Worm (Caenorhabditis elegans) whole organism, young adult: ENCODE results near the gene rsu-1.

Experiments
- B0261.1 ChIP-seq: sonication (generic microtip); optimal IDR thresholded peaks from 2 replicates; lab custom pipeline; 2016; ENCODE audit warnings: mild to moderate bottlenecking, missing genetic modification characterization, moderate library complexity, missing compliant biosample characterization
- Y67H2A.10 ChIP-seq: fragments of 200-800 bp; sonication (Bioruptor generic); conservative IDR thresholded peaks from 2 replicates; pipeline ENCODE4 v1.3.6; 2022; ENCODE audit warnings: missing genetic modification reagents, missing genetic modification characterization, missing compliant biosample characterization
- ama-1 ChIP-seq, 3 experiments: fragments of 150-350 bp in 1 of 3; sonication (generic microtip) in 2 of 3; optimal IDR thresholded peaks; 2 replicates each; lab custom pipeline; 2014 to 2018; ENCODE audit warnings: missing biosample characterization in 2 of 3, missing genetic modification characterization in 2 of 3, missing genetic modification reagents in 2 of 3
- aptf-3 ChIP-seq: fragments of 200-800 bp; sonication (Bioruptor generic); IDR thresholded peaks from 2 replicates; pipeline ENCODE4 v1.3.6; 2022; ENCODE audit warnings: missing genetic modification characterization, missing compliant biosample characterization
- bed-2 ChIP-seq: fragments of 200-800 bp; sonication (Bioruptor generic); IDR thresholded peaks from 2 replicates; pipeline ENCODE4 v1.3.6; 2022; ENCODE audit warnings: missing genetic modification reagents, missing genetic modification characterization, missing compliant biosample characterization
- dox-1 ChIP-seq: fragments of 200-800 bp; sonication (Bioruptor generic); IDR thresholded peaks from 2 replicates; pipeline ENCODE4 v1.3.6; 2022; ENCODE audit warnings: missing genetic modification reagents, missing genetic modification characterization, missing compliant biosample characterization
- ets-4 ChIP-seq: fragments of 200-800 bp; sonication (Bioruptor generic); optimal IDR thresholded peaks from 2 replicates; lab custom pipeline; 2018; ENCODE audit warnings: mild to moderate bottlenecking, missing genetic modification characterization, missing compliant biosample characterization
- lsl-1 ChIP-seq: fragments of 200-800 bp; sonication (Bioruptor generic); optimal IDR thresholded peaks from 2 replicates; lab custom pipeline; 2018; ENCODE audit warnings: mild to moderate bottlenecking, missing genetic modification characterization, moderate library complexity, missing compliant biosample characterization
- pha-4 ChIP-seq: fragments of 150-350 bp; sonication (generic microtip); optimal IDR thresholded peaks from 2 replicates; lab custom pipeline; 2014; ENCODE audit warnings: missing biosample characterization, missing genetic modification reagents, missing genetic modification characterization
- unc-130 ChIP-seq: sonication (generic microtip); optimal IDR thresholded peaks from 2 replicates; lab custom pipeline; 2016; ENCODE audit warnings: missing genetic modification reagents, missing genetic modification characterization, missing compliant biosample characterization
- unc-62 ChIP-seq: fragments of 150-350 bp; optimal IDR thresholded peaks from 2 replicates; lab custom pipeline; 2014; ENCODE audit warnings: missing biosample characterization, missing genetic modification reagents, missing genetic modification characterization
- ztf-28 ChIP-seq: fragments of 200-800 bp; sonication (Bioruptor generic); IDR thresholded peaks from 2 replicates; pipeline ENCODE4 v1.3.6; 2022; ENCODE audit warnings: missing genetic modification reagents, missing genetic modification characterization, missing compliant biosample characterization

DNA sequence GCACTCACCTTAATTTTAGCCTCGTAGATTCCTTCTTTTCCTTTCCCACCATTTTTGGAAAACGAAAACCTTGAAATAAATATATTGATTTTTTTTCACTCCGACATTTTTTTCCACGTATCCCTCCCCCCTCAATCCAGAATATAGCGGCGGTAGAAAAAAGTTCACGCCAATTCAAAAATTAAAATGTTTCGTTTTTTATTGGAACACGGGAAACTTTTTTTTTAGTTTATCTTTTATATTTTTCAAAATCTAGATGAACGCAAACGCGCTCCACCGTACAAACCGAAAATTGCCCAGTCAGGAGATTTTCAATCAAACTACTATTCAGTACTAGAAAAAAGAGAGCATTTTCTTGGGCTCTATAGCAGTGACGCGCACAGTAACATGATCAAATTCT lies 27.7 kb upstream of the rsu-1 start, which contains the start of gene spe-41:
- TF ChIP-seq pha-4 (tag; lab: Kevin White, UChicago) (no peak), B0261.1 (tag; lab: Kevin White, UChicago) (no peak), unc-130 (no peak), dox-1 (GFP tag; lab: Robert Waterston, UW) (no peak), lsl-1 (GFP tag; lab: Kevin White, UChicago) (no peak), unc-62 (GFP tag; lab: Kevin White, UChicago) (no peak), aptf-3 (no peak), ama-1 (optimal IDR thresholded peaks at IDR 0.05; lab: Kevin White, UChicago) (no peak), ama-1 (GFP tag; optimal IDR thresholded peaks at IDR 0.05; lab: Kevin White, UChicago) (no peak), bed-2 (no peak), ztf-28 (no peak), Y67H2A.10 (GFP tag; lab: Robert Waterston, UW) (no peak), ets-4 (GFP tag; lab: Kevin White, UChicago) (no peak)
